Fruit fly (Drosophila melanogaster) whole organism, adult: Measurements from ENCODE around the gene CG32462.

Source experiments
- CG11617 ChIP-seq: fragments of 200-800 bp; sonication (Bioruptor generic); optimal IDR thresholded peaks from 2 replicates; lab custom pipeline; 2017; ENCODE audit warnings: mild to moderate bottlenecking, missing biosample characterization, missing genetic modification reagents, missing genetic modification characterization
- CG12768 ChIP-seq: fragments of 200-800 bp; sonication (Bioruptor generic); optimal IDR thresholded peaks from 2 replicates; lab custom pipeline; 2017; ENCODE audit warnings: missing biosample characterization, missing genetic modification characterization, mild to moderate bottlenecking, moderate library complexity, missing genetic modification reagents
- CG14711 ChIP-seq: fragments of 200-800 bp; sonication (Bioruptor generic); optimal IDR thresholded peaks from 2 replicates; lab custom pipeline; 2018; ENCODE audit warnings: missing biosample characterization, mild to moderate bottlenecking, missing genetic modification characterization, moderate library complexity
- CG1620 ChIP-seq: fragments of 200-800 bp; sonication (Bioruptor generic); optimal IDR thresholded peaks from 2 replicates; lab custom pipeline; 2016; ENCODE audit warnings: missing biosample characterization, missing genetic modification characterization
- CG33017 ChIP-seq: fragments of 200-800 bp; sonication (Bioruptor generic); optimal IDR thresholded peaks from 2 replicates; lab custom pipeline; 2018; ENCODE audit warnings: missing biosample characterization, mild to moderate bottlenecking, missing genetic modification characterization, moderate library complexity
- CG5204 ChIP-seq: fragments of 200-800 bp; sonication (Bioruptor generic); optimal IDR thresholded peaks from 2 replicates; lab custom pipeline; 2016; ENCODE audit warnings: missing biosample characterization, missing genetic modification characterization
- CG7045 ChIP-seq: fragments of 200-800 bp; sonication (Bioruptor generic); optimal IDR thresholded peaks from 2 replicates; lab custom pipeline; 2017; ENCODE audit warnings: missing biosample characterization, mild to moderate bottlenecking, missing genetic modification characterization
- CG7101 ChIP-seq: fragments of 200-800 bp; sonication (Bioruptor generic); optimal IDR thresholded peaks from 2 replicates; lab custom pipeline; 2018; ENCODE audit warnings: missing biosample characterization, mild to moderate bottlenecking, missing genetic modification characterization, moderate library complexity
- Clk ChIP-seq: fragments of 200-800 bp; sonication (Bioruptor generic); optimal IDR thresholded peaks from 2 replicates; lab custom pipeline; 2017; ENCODE audit warnings: missing biosample characterization, missing genetic modification characterization
- Crg-1 ChIP-seq: fragments of 200-800 bp; sonication (Bioruptor generic); optimal IDR thresholded peaks from 2 replicates; lab custom pipeline; 2016; ENCODE audit warnings: missing biosample characterization, missing genetic modification characterization
- Hr96 ChIP-seq: fragments of 200-800 bp; sonication (Bioruptor generic); optimal IDR thresholded peaks from 2 replicates; lab custom pipeline; 2016; ENCODE audit warnings: missing biosample characterization, missing genetic modification characterization
- Mnt ChIP-seq: fragments of 200-800 bp; sonication (Bioruptor generic); optimal IDR thresholded peaks from 2 replicates; lab custom pipeline; 2016; ENCODE audit warnings: missing biosample characterization, mild to moderate bottlenecking, missing genetic modification characterization
- bab1 ChIP-seq: fragments of 200-800 bp; sonication (Bioruptor generic); optimal IDR thresholded peaks from 3 replicates; lab custom pipeline; 2019; ENCODE audit warnings: missing biosample characterization, mild to moderate bottlenecking, missing genetic modification characterization, moderate library complexity
- cic ChIP-seq: fragments of 200-800 bp; sonication (Bioruptor generic); optimal IDR thresholded peaks from 2 replicates; lab custom pipeline; 2017; ENCODE audit warnings: missing biosample characterization, mild to moderate bottlenecking, missing genetic modification characterization, moderate library complexity
- cnc ChIP-seq, 2 experiments: fragments of >200 bp; optimal IDR thresholded peaks; 2 replicates each; lab custom pipeline; 2017
- kay ChIP-seq: fragments of 200-800 bp; sonication (Bioruptor generic); peaks from one replicate; lab custom pipeline; 2016; ENCODE audit warnings: missing biosample characterization, missing genetic modification characterization, borderline replicate concordance
- ovo ChIP-seq: fragments of 200-800 bp; sonication (Bioruptor generic); optimal IDR thresholded peaks from 2 replicates; lab custom pipeline; 2016; ENCODE audit warnings: missing biosample characterization, missing genetic modification characterization
- pad ChIP-seq: fragments of 200-800 bp; sonication (Bioruptor generic); optimal IDR thresholded peaks from 3 replicates; lab custom pipeline; 2017; ENCODE audit warnings: missing biosample characterization, missing genetic modification characterization, mild to moderate bottlenecking, moderate library complexity, missing genetic modification reagents
- tj ChIP-seq: fragments of 200-800 bp; sonication (Bioruptor generic); optimal IDR thresholded peaks from 3 replicates; lab custom pipeline; 2017; ENCODE audit warnings: missing biosample characterization, mild to moderate bottlenecking, missing genetic modification characterization, moderate library complexity
- toe ChIP-seq: fragments of 200-800 bp; sonication (Bioruptor generic); optimal IDR thresholded peaks from 2 replicates; lab custom pipeline; 2016; ENCODE audit warnings: missing biosample characterization, missing genetic modification characterization

CG32462 gene

dm6 chr3L:22868070-22868469, 14.8 kb upstream of the CG32462 start, which contains the start of gene EMC4:
TSS of gene EMC4 (minus strand) at chr3L:22868243.
- TF ChIP-seq CG7101 (tag; lab: Kevin White, UChicago), result peak; percentile 74
- peak; percentile 56 for TF ChIP-seq CG7045 (GFP tag; lab: Kevin White, UChicago)
- peak; percentile 75 for TF ChIP-seq CG12768
- TF ChIP-seq CG1620 (GFP tag; lab: Kevin White, UChicago), result peak; percentile 80
- TF ChIP-seq Hr96 (GFP tag; lab: Kevin White, UChicago), result no peak
- no peak for TF ChIP-seq CG5204 (GFP tag; lab: Kevin White, UChicago)
- no peak for TF ChIP-seq ovo (GFP tag; lab: Kevin White, UChicago)
- peak; percentile 56 for TF ChIP-seq cic (GFP tag; lab: Kevin White, UChicago)
- TF ChIP-seq kay (GFP tag; lab: Kevin White, UChicago), result no peak
- peak; percentile 7 for TF ChIP-seq tj
- peak; percentile 67 for TF ChIP-seq CG14711 (tag; lab: Kevin White, UChicago)
- no peak for TF ChIP-seq cnc (optimal IDR thresholded peaks at IDR 0.05; lab: Kevin White, UChicago)
- TF ChIP-seq pad, result peak; percentile 69
- TF ChIP-seq toe (GFP tag; lab: Kevin White, UChicago), result no peak
- peak; percentile 43 for TF ChIP-seq CG11617
- peak; percentile 17 for TF ChIP-seq Clk
- peak; percentile 79 for TF ChIP-seq Mnt (GFP tag; lab: Kevin White, UChicago)
- TF ChIP-seq bab1 (GFP tag; lab: Kevin White, UChicago), result peak; percentile 70
- peak; percentile 86 for TF ChIP-seq Crg-1 (GFP tag; lab: Kevin White, UChicago)
- TF ChIP-seq CG33017 (tag; lab: Kevin White, UChicago), result peak; percentile 57

dm6 chr3L:22865061-22865418, 11.7 kb upstream of the CG32462 start:
- TF ChIP-seq CG14711 (tag; lab: Kevin White, UChicago) (peak; percentile 28), Crg-1 (GFP tag; lab: Kevin White, UChicago) (no peak), CG7045 (GFP tag; lab: Kevin White, UChicago) (peak; percentile 45), Hr96 (GFP tag; lab: Kevin White, UChicago) (no peak), CG1620 (GFP tag; lab: Kevin White, UChicago) (no peak), toe (GFP tag; lab: Kevin White, UChicago) (no peak), CG7101 (tag; lab: Kevin White, UChicago) (peak; percentile 34), Clk (no peak), CG11617 (peak; percentile 20), bab1 (GFP tag; lab: Kevin White, UChicago) (peak; percentile 16), CG12768 (peak; percentile 36), kay (GFP tag; lab: Kevin White, UChicago) (peak; percentile 89), CG33017 (tag; lab: Kevin White, UChicago) (peak; percentile 70)

- TF ChIP-seq CG1620 (GFP tag; lab: Kevin White, UChicago) (no peak), cnc (optimal IDR thresholded peaks at IDR 0.05; lab: Kevin White, UChicago) (no peak), CG12768 (no peak), cic (GFP tag; lab: Kevin White, UChicago) (peak; percentile 21), CG5204 (GFP tag; lab: Kevin White, UChicago) (no peak), CG7101 (tag; lab: Kevin White, UChicago) (peak; percentile 10), CG14711 (tag; lab: Kevin White, UChicago) (no peak), toe (GFP tag; lab: Kevin White, UChicago) (no peak), Clk (no peak), CG7045 (GFP tag; lab: Kevin White, UChicago) (no peak), bab1 (GFP tag; lab: Kevin White, UChicago) (peak; percentile 70), ovo (GFP tag; lab: Kevin White, UChicago) (peak; percentile 57), tj (peak; percentile 91), CG33017 (tag; lab: Kevin White, UChicago) (no peak), Hr96 (GFP tag; lab: Kevin White, UChicago) (no peak), Crg-1 (GFP tag; lab: Kevin White, UChicago) (no peak), pad (peak; percentile 7), Mnt (GFP tag; lab: Kevin White, UChicago) (peak; percentile 13), kay (GFP tag; lab: Kevin White, UChicago) (no peak)
Measured at dm6 chr3L:22864254-22865060, 11.1 kb upstream of the CG32462 start, which contains the start of gene CG33170. TSS of gene CG33170 (plus strand) at chr3L:22864600.

- TF ChIP-seq toe (GFP tag; lab: Kevin White, UChicago) (peak; percentile 77), kay (GFP tag; lab: Kevin White, UChicago) (peak; percentile 94), tj (peak; percentile 45), cic (GFP tag; lab: Kevin White, UChicago) (peak; percentile 84), pad (peak; percentile 82), cnc (optimal IDR thresholded peaks at IDR 0.05; lab: Kevin White, UChicago) (no peak), CG1620 (GFP tag; lab: Kevin White, UChicago) (peak; percentile 96), CG33017 (tag; lab: Kevin White, UChicago) (peak; percentile 69), CG7101 (tag; lab: Kevin White, UChicago) (peak; percentile 88), Hr96 (GFP tag; lab: Kevin White, UChicago) (peak; percentile 80), CG11617 (no peak), CG12768 (peak; percentile 87), CG5204 (GFP tag; lab: Kevin White, UChicago) (no peak), bab1 (GFP tag; lab: Kevin White, UChicago) (peak; percentile 88), CG7045 (GFP tag; lab: Kevin White, UChicago) (peak; percentile 68), Clk (peak; percentile 74), ovo (GFP tag; lab: Kevin White, UChicago) (peak; percentile 87), Mnt (GFP tag; lab: Kevin White, UChicago) (peak; percentile 89), CG14711 (tag; lab: Kevin White, UChicago) (peak; percentile 63), Crg-1 (GFP tag; lab: Kevin White, UChicago) (peak; percentile 92)
Measured at dm6 chr3L:22863367-22864078, 10.2 kb upstream of the CG32462 start, which contains the start of gene CG33169. TSS of gene CG33169 (plus strand) at chr3L:22863864.
